Worm (Caenorhabditis elegans) whole organism, L1 larva: ENCODE data around the gene W09D6.4.

Source experiments
- C34B4.2 ChIP-seq: sonication (generic microtip); optimal IDR thresholded peaks from 2 replicates; lab custom pipeline; 2017; ENCODE audit warnings: mild to moderate bottlenecking, missing genetic modification characterization, missing compliant biosample characterization
- F16B12.6 ChIP-seq: fragments of 150-350 bp; optimal IDR thresholded peaks from 2 replicates; lab custom pipeline; 2014; ENCODE audit warnings: missing biosample characterization, missing genetic modification characterization
- Y116A8C.19 ChIP-seq: sonication (generic microtip); optimal IDR thresholded peaks from 2 replicates; lab custom pipeline; 2016; ENCODE audit warnings: missing compliant biosample characterization, missing genetic modification characterization, borderline replicate concordance
- aha-1 ChIP-seq: fragments of 150-350 bp; optimal IDR thresholded peaks from 2 replicates; lab custom pipeline; 2014; ENCODE audit warnings: missing biosample characterization, missing genetic modification characterization
- alr-1 ChIP-seq: fragments of 200-800 bp; sonication (Bioruptor generic); optimal IDR thresholded peaks from 2 replicates; lab custom pipeline; 2018; ENCODE audit warnings: borderline replicate concordance, mild to moderate bottlenecking, missing genetic modification characterization, missing compliant biosample characterization
- ama-1 ChIP-seq: fragments of 150-350 bp; optimal IDR thresholded peaks from 2 replicates; lab custom pipeline; 2014
- blmp-1 ChIP-seq: fragments of 150-350 bp; optimal IDR thresholded peaks from 2 replicates; lab custom pipeline; 2014; ENCODE audit warnings: missing biosample characterization, missing genetic modification characterization
- ceh-63 ChIP-seq: fragments of 200-800 bp; sonication (Bioruptor generic); optimal IDR thresholded peaks from 2 replicates; lab custom pipeline; 2018; ENCODE audit warnings: mild to moderate bottlenecking, missing genetic modification characterization, missing compliant biosample characterization
- ceh-8 ChIP-seq: fragments of 200-800 bp; sonication (Bioruptor generic); optimal IDR thresholded peaks from 2 replicates; lab custom pipeline; 2018; ENCODE audit warnings: mild to moderate bottlenecking, missing genetic modification characterization, moderate library complexity, missing compliant biosample characterization
- ceh-88 ChIP-seq: fragments of 200-800 bp; sonication (Bioruptor generic); IDR thresholded peaks from 2 replicates; pipeline ENCODE4 v1.3.6; 2022; ENCODE audit warnings: missing genetic modification characterization, missing compliant biosample characterization
- ces-1 ChIP-seq: fragments of 150-350 bp; optimal IDR thresholded peaks from 2 replicates; lab custom pipeline; 2014; ENCODE audit warnings: missing biosample characterization, missing genetic modification reagents, missing genetic modification characterization
- efl-1 ChIP-seq, 4 experiments: fragments of 150-350 bp; optimal IDR thresholded peaks in 3 of 4; peaks in 1 of 4; 1 replicate in 1 of 4; 2 replicates in 3 of 4; lab custom pipeline; 2014; ENCODE audit warnings: missing biosample characterization in 2 of 4, missing genetic modification characterization in 2 of 4, missing genetic modification reagents in 2 of 4
- egl-27 ChIP-seq, 2 experiments: fragments of 150-350 bp in 1 of 2; sonication (generic microtip); optimal IDR thresholded peaks; 3 replicates each; lab custom pipeline; 2017 to 2018; ENCODE audit warnings: missing biosample characterization in 2 of 2, missing genetic modification characterization in 2 of 2, missing genetic modification reagents in 2 of 2
- elt-2 ChIP-seq: sonication (generic microtip); optimal IDR thresholded peaks from 2 replicates; lab custom pipeline; 2016; ENCODE audit warnings: missing genetic modification characterization, mild to moderate bottlenecking, inconsistent platforms, missing compliant biosample characterization, missing genetic modification reagents
- fkh-10 ChIP-seq: sonication (generic microtip); optimal IDR thresholded peaks from 2 replicates; lab custom pipeline; 2017; ENCODE audit warnings: missing biosample characterization, missing genetic modification reagents, missing genetic modification characterization
- fkh-4 ChIP-seq: sonication (generic microtip); optimal IDR thresholded peaks from 2 replicates; lab custom pipeline; 2016; ENCODE audit warnings: missing compliant biosample characterization, missing genetic modification characterization, borderline replicate concordance
- hlh-17 ChIP-seq: fragments of 200-800 bp; sonication (Bioruptor generic); optimal IDR thresholded peaks from 2 replicates; lab custom pipeline; 2018; ENCODE audit warnings: missing genetic modification characterization, mild to moderate bottlenecking, missing compliant biosample characterization, moderate library complexity, borderline replicate concordance
- irx-1 ChIP-seq: sonication (generic microtip); optimal IDR thresholded peaks from 2 replicates; lab custom pipeline; 2016; ENCODE audit warnings: missing genetic modification characterization, missing compliant biosample characterization
- isw-1 ChIP-seq: fragments of 200-800 bp; sonication (Bioruptor generic); IDR thresholded peaks from 2 replicates; pipeline ENCODE4 v1.3.6; 2022; ENCODE audit warnings: missing genetic modification characterization, missing compliant biosample characterization
- jun-1 ChIP-seq: fragments of 150-350 bp; optimal IDR thresholded peaks from 2 replicates; lab custom pipeline; 2014; ENCODE audit warnings: missing biosample characterization, missing genetic modification reagents, missing genetic modification characterization
- lin-14 ChIP-seq: fragments of 200-800 bp; sonication (Bioruptor generic); optimal IDR thresholded peaks from 2 replicates; lab custom pipeline; 2018; ENCODE audit warnings: mild to moderate bottlenecking, missing genetic modification characterization, moderate library complexity, missing compliant biosample characterization
- lin-15B ChIP-seq: fragments of 150-350 bp; sonication (generic microtip); optimal IDR thresholded peaks from 3 replicates; lab custom pipeline; 2014; ENCODE audit warnings: missing biosample characterization, missing genetic modification characterization
- lsy-2 ChIP-seq, 2 experiments: fragments of 150-350 bp; optimal IDR thresholded peaks; 2 replicates each; lab custom pipeline; 2014; ENCODE audit warnings: missing biosample characterization in 2 of 2, missing genetic modification characterization in 2 of 2
- mab-9 ChIP-seq: fragments of 200-800 bp; sonication (Bioruptor generic); IDR thresholded peaks from 2 replicates; pipeline ENCODE4 v1.3.6; 2022; ENCODE audit warnings: missing genetic modification reagents, missing genetic modification characterization, missing compliant biosample characterization
- mep-1 ChIP-seq: fragments of 150-350 bp; optimal IDR thresholded peaks from 2 replicates; lab custom pipeline; 2014; ENCODE audit warnings: missing biosample characterization, missing genetic modification characterization
- nhr-11 ChIP-seq: fragments of 150-350 bp; optimal IDR thresholded peaks from 2 replicates; lab custom pipeline; 2014; ENCODE audit warnings: missing biosample characterization, missing genetic modification characterization
- nhr-19 ChIP-seq: fragments of 200-800 bp; sonication (Bioruptor generic); conservative IDR thresholded peaks from 2 replicates; pipeline ENCODE4 v1.3.6; 2022; ENCODE audit warnings: missing genetic modification characterization, missing compliant biosample characterization
- nhr-20 ChIP-seq: sonication (generic microtip); optimal IDR thresholded peaks from 2 replicates; lab custom pipeline; 2016; ENCODE audit warnings: mild to moderate bottlenecking, missing genetic modification characterization, missing compliant biosample characterization
- nhr-237 ChIP-seq: fragments of 150-350 bp; optimal IDR thresholded peaks from 2 replicates; lab custom pipeline; 2014; ENCODE audit warnings: missing biosample characterization, missing genetic modification characterization
- nhr-28 ChIP-seq: fragments of 150-350 bp; optimal IDR thresholded peaks from 2 replicates; lab custom pipeline; 2014; ENCODE audit warnings: missing biosample characterization, missing genetic modification characterization
- nhr-47 ChIP-seq: sonication (generic microtip); optimal IDR thresholded peaks from 2 replicates; lab custom pipeline; 2016; ENCODE audit warnings: mild to moderate bottlenecking, missing genetic modification characterization, moderate library complexity, missing compliant biosample characterization
- nhr-85 ChIP-seq: sonication (generic microtip); peaks from one replicate; lab custom pipeline; 2016; ENCODE audit warnings: missing genetic modification characterization, inconsistent platforms, missing compliant biosample characterization
- nhr-90 ChIP-seq: sonication (generic microtip); optimal IDR thresholded peaks from 2 replicates; lab custom pipeline; 2016; ENCODE audit warnings: mild to moderate bottlenecking, missing genetic modification characterization, missing compliant biosample characterization; ENCODE audit not compliant: poor library complexity
- skn-1 ChIP-seq: fragments of 150-350 bp; optimal IDR thresholded peaks from 2 replicates; lab custom pipeline; 2014; ENCODE audit warnings: missing biosample characterization, missing genetic modification characterization
- tlp-1 ChIP-seq: fragments of 150-350 bp; optimal IDR thresholded peaks from 2 replicates; lab custom pipeline; 2014; ENCODE audit warnings: missing biosample characterization, missing genetic modification characterization
- unc-30 ChIP-seq: sonication (generic microtip); optimal IDR thresholded peaks from 2 replicates; lab custom pipeline; 2017; ENCODE audit warnings: missing biosample characterization, missing genetic modification characterization
- unc-86 ChIP-seq: sonication (generic microtip); optimal IDR thresholded peaks from 2 replicates; lab custom pipeline; 2016; ENCODE audit warnings: missing genetic modification characterization, missing compliant biosample characterization
- unc-98 ChIP-seq: fragments of 200-800 bp; sonication (Bioruptor generic); IDR thresholded peaks from 2 replicates; pipeline ENCODE4 v1.3.6; 2022; ENCODE audit warnings: missing genetic modification characterization, missing compliant biosample characterization
- zip-4 ChIP-seq: fragments of 200-800 bp; sonication (Bioruptor generic); optimal IDR thresholded peaks from 2 replicates; lab custom pipeline; 2018; ENCODE audit warnings: mild to moderate bottlenecking, missing genetic modification characterization, moderate library complexity, missing compliant biosample characterization

W09D6.4 gene

ce11 chrIII:11112718-11113117, 33.2 kb downstream of the W09D6.4 start (continued):
- no peak for TF ChIP-seq nhr-237
- no peak for TF ChIP-seq nhr-28 (tag; lab: Kevin White, UChicago)
- no peak for TF ChIP-seq egl-27 (tag; optimal IDR thresholded peaks at IDR 0.05; lab: Kevin White, UChicago)
- TF ChIP-seq skn-1, result no peak
- TF ChIP-seq isw-1, result peak; percentile 59
- TF ChIP-seq unc-86, result peak; percentile 46
- TF ChIP-seq nhr-47 (tag; lab: Kevin White, UChicago), result peak; percentile 82
- peak; percentile 38 to 43 for TF ChIP-seq lsy-2 (tag; optimal IDR thresholded peaks at IDR 0.05; lab: Kevin White, UChicago)
- TF ChIP-seq C34B4.2, result no peak
- peak; percentile 46; the same call in 1 of the 2 replicates for TF ChIP-seq unc-98 (GFP tag; lab: Robert Waterston, UW)
- no peak for TF ChIP-seq nhr-11 (tag; lab: Kevin White, UChicago)
- no peak for TF ChIP-seq ces-1
- TF ChIP-seq fkh-10, result no peak
- peak; percentile 38 for TF ChIP-seq mep-1
- peak; percentile 33 for TF ChIP-seq fkh-4 (tag; lab: Kevin White, UChicago)
- no peak for TF ChIP-seq Y116A8C.19 (tag; lab: Kevin White, UChicago)
- peak; percentile 46 for TF ChIP-seq zip-4 (GFP tag; lab: Kevin White, UChicago)
- TF ChIP-seq lin-14 (GFP tag; lab: Kevin White, UChicago), result peak; percentile 77
- peak; percentile 65 for TF ChIP-seq nhr-20 (tag; lab: Kevin White, UChicago)
- peak; percentile 53 for TF ChIP-seq lin-15B (tag; lab: Kevin White, UChicago)
- TF ChIP-seq unc-30 (tag; lab: Kevin White, UChicago), result no peak
- no peak for TF ChIP-seq aha-1 (tag; lab: Kevin White, UChicago)
- no peak for TF ChIP-seq blmp-1
- no peak for TF ChIP-seq F16B12.6
- TF ChIP-seq elt-2 (tag; lab: Kevin White, UChicago), result no peak
- no peak for TF ChIP-seq ceh-63 (GFP tag; lab: Kevin White, UChicago)
- no peak for TF ChIP-seq jun-1
- peak; percentile 32 to 74 for TF ChIP-seq efl-1 (optimal IDR thresholded peaks at IDR 0.05; lab: Kevin White, UChicago)
- peak; percentile 66 to 95 for TF ChIP-seq efl-1 (GFP tag; optimal IDR thresholded peaks at IDR 0.05 in 1 of 2; lab: Kevin White, UChicago)
- peak; percentile 71 for TF ChIP-seq nhr-85 (tag; lab: Kevin White, UChicago)
- peak; percentile 36 for TF ChIP-seq ceh-8 (GFP tag; lab: Kevin White, UChicago)
- TF ChIP-seq tlp-1 (tag; lab: Kevin White, UChicago), result no peak
- no peak for TF ChIP-seq ceh-88 (GFP tag; lab: Robert Waterston, UW)
- TF ChIP-seq irx-1 (tag; lab: Kevin White, UChicago), result peak; percentile 67
- TF ChIP-seq alr-1 (tag; lab: Kevin White, UChicago), result no peak
- TF ChIP-seq hlh-17 (GFP tag; lab: Kevin White, UChicago), result no peak

ce11 chrIII:11113845-11114244, 34.3 kb downstream of the W09D6.4 start:
- TF ChIP-seq C34B4.2 (no peak), fkh-4 (tag; lab: Kevin White, UChicago) (no peak), irx-1 (tag; lab: Kevin White, UChicago) (no peak), mab-9 (GFP tag; lab: Robert Waterston, UW) (no peak), ama-1 (lab: Kevin White, UChicago) (no peak)

DNA sequence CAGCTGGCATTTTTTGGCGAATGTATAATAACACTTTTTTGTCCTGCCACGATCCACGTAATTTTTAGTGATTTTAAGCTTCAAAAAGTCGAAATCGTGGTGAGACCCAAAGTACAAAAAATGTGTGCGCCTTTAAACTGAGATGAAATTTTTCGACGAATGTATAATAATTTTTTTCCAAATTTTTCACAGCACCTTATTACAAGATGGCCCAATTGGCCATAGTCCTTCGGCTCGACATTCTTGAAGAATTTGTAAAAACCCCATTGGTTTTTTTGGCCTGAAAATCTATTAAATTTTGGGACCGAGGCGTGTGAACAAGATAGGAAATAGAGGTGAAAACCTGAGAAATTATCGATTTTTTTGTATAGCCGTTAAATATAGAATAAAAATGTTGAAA, 36.4 kb downstream of the W09D6.4 start:
- TF ChIP-seq ces-1, result no peak
- TF ChIP-seq alr-1 (tag; lab: Kevin White, UChicago), result peak; percentile 82

- TF ChIP-seq nhr-90 (tag; lab: Kevin White, UChicago) (peak; percentile 29), nhr-19 (peak; percentile 38)
- TF ChIP-seq, all 84 proteins: peak for 2; not testable (repeated sequence) for 82
Measured at ce11 chrIII:11118107-11118506, 38.6 kb downstream of the W09D6.4 start.
